Worm (Caenorhabditis elegans) whole organism, midembryonic: ENCODE data around the gene Y55B1AR.2.

Source experiments
- T22C8.4 ChIP-seq: fragments of 200-800 bp; sonication (Bioruptor generic); IDR thresholded peaks from 2 replicates; pipeline ENCODE4 v1.3.6; 2022; ENCODE audit warnings: missing genetic modification characterization, missing compliant biosample characterization
- cog-1 ChIP-seq: sonication (generic microtip); optimal IDR thresholded peaks from 2 replicates; lab custom pipeline; 2016; ENCODE audit warnings: missing genetic modification characterization, missing compliant biosample characterization
- flt-1 ChIP-seq: fragments of 200-800 bp; sonication (Bioruptor generic); IDR thresholded peaks from 2 replicates; pipeline ENCODE4 v1.3.6; 2022; ENCODE audit warnings: missing genetic modification characterization, missing compliant biosample characterization
- klf-2 ChIP-seq: fragments of 200-800 bp; sonication (Bioruptor generic); conservative IDR thresholded peaks from 2 replicates; pipeline ENCODE4 v1.3.6; 2022; ENCODE audit warnings: missing genetic modification reagents, missing genetic modification characterization, missing compliant biosample characterization
- ref-1 ChIP-seq: fragments of 200-800 bp; sonication (Bioruptor generic); conservative IDR thresholded peaks from 2 replicates; pipeline ENCODE4 v1.3.6; 2022; ENCODE audit warnings: missing genetic modification reagents, missing genetic modification characterization, missing compliant biosample characterization
- tab-1 ChIP-seq: fragments of 200-800 bp; sonication (Bioruptor generic); IDR thresholded peaks from 2 replicates; pipeline ENCODE4 v1.3.6; 2022; ENCODE audit warnings: missing genetic modification characterization, missing compliant biosample characterization
- ztf-23 ChIP-seq: fragments of 200-800 bp; sonication (Bioruptor generic); IDR thresholded peaks from 2 replicates; pipeline ENCODE4 v1.3.6; 2022; ENCODE audit warnings: missing genetic modification reagents, missing genetic modification characterization, missing compliant biosample characterization
- ztf-29 ChIP-seq: fragments of 200-800 bp; sonication (Bioruptor generic); IDR thresholded peaks from 2 replicates; pipeline ENCODE4 v1.3.6; 2022; ENCODE audit warnings: missing genetic modification reagents, missing genetic modification characterization, missing compliant biosample characterization

DNA sequence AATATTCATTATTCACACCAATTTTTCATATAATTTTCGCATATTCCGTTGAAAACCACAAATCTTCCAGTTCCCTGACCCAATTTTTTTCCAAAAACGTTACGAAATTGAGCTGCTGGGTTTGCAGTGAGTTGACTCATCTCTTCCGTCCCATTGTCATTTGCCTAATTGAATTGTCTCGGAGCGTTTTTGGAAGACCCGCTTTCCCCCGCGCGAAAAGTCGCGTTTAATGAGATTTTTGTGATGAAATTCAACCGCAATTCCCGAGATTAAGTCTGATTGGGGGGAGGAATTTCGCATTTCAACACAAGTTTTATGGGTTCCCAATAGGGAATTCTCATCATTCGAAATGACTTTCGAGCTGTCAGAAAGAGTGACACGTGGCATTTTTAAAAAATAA lies 13.3 kb upstream of the Y55B1AR.2 start:
- TF ChIP-seq flt-1 (GFP tag; lab: Robert Waterston, UW): no peak
- TF ChIP-seq ztf-23 (GFP tag; lab: Robert Waterston, UW): no peak
- TF ChIP-seq T22C8.4 (GFP tag; lab: Robert Waterston, UW): no peak
- no peak for TF ChIP-seq ztf-29 (GFP tag; lab: Robert Waterston, UW)
- no peak for TF ChIP-seq tab-1 (GFP tag; lab: Robert Waterston, UW)
- TF ChIP-seq cog-1: no peak
- TF ChIP-seq ref-1 (GFP tag; lab: Robert Waterston, UW): no peak
- TF ChIP-seq klf-2 (GFP tag; lab: Robert Waterston, UW): no peak
